Worm (Caenorhabditis elegans): ENCODE measurements around the gene F10E9.5.

- TF ChIP-seq snpc-1.2 (GFP tag; IDR thresholded peaks at IDR 0.05) (no peak), nhr-48 (tag; optimal IDR thresholded peaks at IDR 0.05) (no peak), T26A8.4 (GFP tag; IDR thresholded peaks at IDR 0.05) (no peak), nhr-237 (tag; optimal IDR thresholded peaks at IDR 0.05) (no peak), cey-2 (tag; optimal IDR thresholded peaks at IDR 0.05; ENCODE audit: borderline replicate concordance, insufficient read depth) (no peak), R02D3.7 (tag; optimal IDR thresholded peaks at IDR 0.05) (no peak), nhr-77 (tag; optimal IDR thresholded peaks at IDR 0.05) (no peak), ces-1 (GFP tag; optimal IDR thresholded peaks at IDR 0.05) (no peak)
These were observed 44.8 kb upstream of the F10E9.5 start for ce11 chrIII:8262599-8262998.
